Worm (Caenorhabditis elegans): ENCODE measurements around the gene Y70C5A.2.
A peak's percentile ranks its signal among the peaks of the same experiment; 100 is the strongest.

Gene Y70C5A.2

ce11 chrV:16599835-16600234 lies 23.2 kb downstream of the Y70C5A.2 start:
- TF ChIP-seq C34F6.9 (tag; optimal IDR thresholded peaks at IDR 0.05) (no peak), nhr-11 (tag; optimal IDR thresholded peaks at IDR 0.05) (no peak), peb-1 (tag; optimal IDR thresholded peaks at IDR 0.05) (no peak), Y55F3AM.14 (GFP tag; optimal IDR thresholded peaks at IDR 0.05) (no peak), sem-4 (tag; optimal IDR thresholded peaks at IDR 0.05) (no peak), egl-27 (tag; optimal IDR thresholded peaks at IDR 0.05) (no peak), ceh-16 (tag; optimal IDR thresholded peaks at IDR 0.05) (no peak), unc-39 (tag; optimal IDR thresholded peaks at IDR 0.05) (no peak), nhr-12 (tag; optimal IDR thresholded peaks at IDR 0.05) (no peak), R02D3.7 (tag; optimal IDR thresholded peaks at IDR 0.05) (no peak), mab-5 (tag; optimal IDR thresholded peaks at IDR 0.05) (no peak), nhr-25 (tag; optimal IDR thresholded peaks at IDR 0.05) (no peak), ZK546.5 (tag; optimal IDR thresholded peaks at IDR 0.05) (no peak), unc-62 (GFP tag; optimal IDR thresholded peaks at IDR 0.05) (no peak), crh-2 (tag; optimal IDR thresholded peaks at IDR 0.05) (no peak), nhr-129 (tag; optimal IDR thresholded peaks at IDR 0.05) (no peak), blmp-1 (tag; optimal IDR thresholded peaks at IDR 0.05; ENCODE audit: insufficient read depth) (no peak), elt-1 (tag; optimal IDR thresholded peaks at IDR 0.05) (no peak), sma-3 (GFP tag; optimal IDR thresholded peaks at IDR 0.05) (no peak)

- peak; percentile 21 for TF ChIP-seq nhr-129 (tag; optimal IDR thresholded peaks at IDR 0.05)
- peak; percentile 29 for TF ChIP-seq ama-1 (optimal IDR thresholded peaks at IDR 0.05)
- no peak for TF ChIP-seq C34F6.9 (tag; optimal IDR thresholded peaks at IDR 0.05)
- peak in 1 of 2 experiments; percentile 18 for TF ChIP-seq lsy-2 (tag; optimal IDR thresholded peaks at IDR 0.05)
- no peak for TF ChIP-seq ztf-11 (tag; optimal IDR thresholded peaks at IDR 0.05)
- no peak for TF ChIP-seq nhr-25 (tag; optimal IDR thresholded peaks at IDR 0.05)
Observed at ce11 chrV:16598437-16598836, 24.6 kb downstream of the Y70C5A.2 start.

ce11 chrV:16596102-16596501 lies 26.9 kb downstream of the Y70C5A.2 start:
- TF ChIP-seq F13H6.1 (tag; optimal IDR thresholded peaks at IDR 0.05) (no peak), dmd-4 (tag; optimal IDR thresholded peaks at IDR 0.05) (no peak), unc-55 (GFP tag; optimal IDR thresholded peaks at IDR 0.05) (no peak), mdl-1 (tag; optimal IDR thresholded peaks at IDR 0.05) (no peak), nhr-129 (tag; optimal IDR thresholded peaks at IDR 0.05) (no peak), elt-1 (tag; optimal IDR thresholded peaks at IDR 0.05) (no peak), nhr-10 (tag; optimal IDR thresholded peaks at IDR 0.05) (no peak), alr-1 (tag; optimal IDR thresholded peaks at IDR 0.05) (no peak), nhr-23 (tag; optimal IDR thresholded peaks at IDR 0.05) (no peak), blmp-1 (tag; optimal IDR thresholded peaks at IDR 0.05; ENCODE audit: insufficient read depth) (no peak), gmeb-1 (tag; optimal IDR thresholded peaks at IDR 0.05) (no peak), lsy-2 (tag; optimal IDR thresholded peaks at IDR 0.05) (no peak), egl-27 (tag; optimal IDR thresholded peaks at IDR 0.05) (no peak), ztf-11 (tag; optimal IDR thresholded peaks at IDR 0.05) (no peak), C34F6.9 (tag; optimal IDR thresholded peaks at IDR 0.05) (no peak), sem-4 (tag; optimal IDR thresholded peaks at IDR 0.05) (no peak), mbf-1 (tag; optimal IDR thresholded peaks at IDR 0.05) (no peak), lin-13 (GFP tag; optimal IDR thresholded peaks at IDR 0.05) (no peak), unc-39 (tag; optimal IDR thresholded peaks at IDR 0.05) (no peak), ztf-1 (GFP tag; conservative IDR thresholded peaks at IDR 0.05) (no peak)

ce11 chrV:16595140-16595791 lies 27.7 kb downstream of the Y70C5A.2 start, which contains the start of gene cpl-1:
TSS of gene cpl-1 (minus strand) at chrV:16595346.
- TF ChIP-seq ceh-82 (tag; optimal IDR thresholded peaks at IDR 0.05) (no peak), mab-5 (tag; optimal IDR thresholded peaks at IDR 0.05) (no peak), egl-27 (tag; optimal IDR thresholded peaks at IDR 0.05) (no peak), lsy-2 (tag; optimal IDR thresholded peaks at IDR 0.05) (peak in 1 of 2 experiments; percentile 37), lin-13 (GFP tag; optimal IDR thresholded peaks at IDR 0.05) (no peak), ama-1 (optimal IDR thresholded peaks at IDR 0.05) (peak; percentile 70), ztf-11 (tag; optimal IDR thresholded peaks at IDR 0.05) (no peak), nhr-129 (tag; optimal IDR thresholded peaks at IDR 0.05) (peak; percentile 33), nhr-10 (tag; optimal IDR thresholded peaks at IDR 0.05) (no peak), nhr-23 (tag; optimal IDR thresholded peaks at IDR 0.05) (no peak), zag-1 (tag; optimal IDR thresholded peaks at IDR 0.05) (no peak), elt-1 (tag; optimal IDR thresholded peaks at IDR 0.05) (no peak), mbf-1 (tag; optimal IDR thresholded peaks at IDR 0.05) (no peak), unc-62 (GFP tag; optimal IDR thresholded peaks at IDR 0.05) (no peak), nhr-237 (tag; optimal IDR thresholded peaks at IDR 0.05) (no peak), snpc-4 (tag; optimal IDR thresholded peaks at IDR 0.05) (no peak), R02D3.7 (tag; optimal IDR thresholded peaks at IDR 0.05) (no peak), F13H6.1 (tag; optimal IDR thresholded peaks at IDR 0.05) (peak; percentile 25), crh-2 (tag; optimal IDR thresholded peaks at IDR 0.05) (peak; percentile 20), nhr-21 (tag; optimal IDR thresholded peaks at IDR 0.05) (no peak), peb-1 (tag; optimal IDR thresholded peaks at IDR 0.05) (no peak), unc-39 (tag; optimal IDR thresholded peaks at IDR 0.05) (no peak), blmp-1 (tag; optimal IDR thresholded peaks at IDR 0.05; ENCODE audit: insufficient read depth) (peak; percentile 9), fos-1 (tag; optimal IDR thresholded peaks at IDR 0.05) (peak; percentile 56), nhr-6 (tag; optimal IDR thresholded peaks at IDR 0.05) (no peak), skn-1 (tag; optimal IDR thresholded peaks at IDR 0.05) (no peak), sma-9 (GFP tag; optimal IDR thresholded peaks at IDR 0.05) (peak; percentile 38), sma-9 (tag; optimal IDR thresholded peaks at IDR 0.05) (no peak)

Measured in whole organism, L2 larva.